Fruit fly (Drosophila melanogaster): ENCODE measurements around the gene Sema1a.
A peak's percentile ranks its signal among the peaks of the same experiment; 100 is the strongest.

The Sema1a gene

DNA sequence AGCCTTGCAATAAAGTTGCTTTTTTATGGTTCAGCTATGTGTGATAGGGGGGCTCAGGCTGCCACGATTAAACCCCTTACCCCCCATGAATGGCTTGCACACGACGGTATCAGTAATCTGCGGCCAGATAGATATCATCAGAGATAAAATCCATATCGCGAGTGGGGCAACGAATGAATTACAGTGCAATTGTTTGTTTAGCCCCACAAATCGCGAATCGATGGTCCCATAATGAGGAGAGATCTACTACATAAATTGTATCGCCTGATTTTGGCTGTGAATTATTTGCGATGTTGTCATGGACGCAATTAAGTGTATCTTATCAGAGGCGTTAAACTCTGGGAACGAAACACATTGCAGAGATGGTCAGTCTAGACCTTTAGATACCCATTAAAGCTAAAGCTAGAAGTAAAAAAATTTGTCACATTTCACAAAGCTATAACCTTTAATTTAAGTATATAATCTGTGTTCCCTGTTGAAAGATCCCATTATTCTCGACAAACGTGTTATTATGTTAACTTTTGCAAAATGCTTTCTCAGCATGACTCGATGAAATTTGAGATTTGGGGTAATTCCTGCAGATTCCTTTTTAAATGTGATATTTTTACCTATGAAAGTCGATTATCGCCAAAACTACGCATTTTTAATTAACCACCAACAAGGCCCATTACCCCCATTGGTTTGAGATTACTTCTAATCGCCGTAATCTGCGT is 156.1 kb downstream of the Sema1a start (continued):
- TF ChIP-seq CG2120 (GFP tag; optimal IDR thresholded peaks at IDR 0.05) (peak; percentile 61), dm (GFP tag; optimal IDR thresholded peaks at IDR 0.05) (no peak), CG6689 (GFP tag; IDR thresholded peaks at IDR 0.05) (no peak), CG12071 (GFP tag; optimal IDR thresholded peaks at IDR 0.05) (peak; percentile 26), kay (GFP tag; optimal IDR thresholded peaks at IDR 0.05) (no peak), CG3065 (GFP tag; optimal IDR thresholded peaks at IDR 0.05) (no peak), Vsx1 (GFP tag; optimal IDR thresholded peaks at IDR 0.05) (peak; percentile 49), pho (GFP tag; optimal IDR thresholded peaks at IDR 0.05) (no peak), schlank (tag; optimal IDR thresholded peaks at IDR 0.05) (peak; percentile 31), HmgZ (tag; optimal IDR thresholded peaks at IDR 0.05) (no peak), mirr (GFP tag; optimal IDR thresholded peaks at IDR 0.05) (peak; percentile 54), tna (GFP tag; IDR thresholded peaks at IDR 0.05; ENCODE audit: partially characterized antibody) (no peak), wek (GFP tag; optimal IDR thresholded peaks at IDR 0.05) (peak; percentile 20), Ptx1 (GFP tag; IDR thresholded peaks at IDR 0.05) (no peak), CG3281 (GFP tag; optimal IDR thresholded peaks at IDR 0.05) (peak; percentile 30), CG7987 (GFP tag; optimal IDR thresholded peaks at IDR 0.05) (peak; percentile 10), ash1 (GFP tag; optimal IDR thresholded peaks at IDR 0.05) (no peak), CG1024 (GFP tag; IDR thresholded peaks at IDR 0.05) (no peak), sug (tag; optimal IDR thresholded peaks at IDR 0.05) (peak; percentile 98), CG6765 (GFP tag; optimal IDR thresholded peaks at IDR 0.05) (peak; percentile 14), Ets65A (GFP tag) (peak; percentile 79), row (GFP tag; IDR thresholded peaks at IDR 0.05) (peak; percentile 48; the same call in 1 of the 3 replicates), GATAe (GFP tag; conservative IDR thresholded peaks at IDR 0.05) (peak; percentile 66), CG34376 (GFP tag; optimal IDR thresholded peaks at IDR 0.05) (peak; percentile 52), CkIIα-i1 (GFP tag; IDR thresholded peaks at IDR 0.05) (no peak), sd (tag; optimal IDR thresholded peaks at IDR 0.05) (peak; percentile 25), grau (tag; optimal IDR thresholded peaks at IDR 0.05) (peak; percentile 16), CG1647 (GFP tag; optimal IDR thresholded peaks at IDR 0.05) (no peak), CG15269 (tag; optimal IDR thresholded peaks at IDR 0.05) (peak; percentile 5), CG3995 (GFP tag; optimal IDR thresholded peaks at IDR 0.05) (no peak), CG7271 (tag; optimal IDR thresholded peaks at IDR 0.05) (no peak), CG4854 (GFP tag; optimal IDR thresholded peaks at IDR 0.05) (no peak), B-H2 (GFP tag; optimal IDR thresholded peaks at IDR 0.05) (peak; percentile 24), CG2889 (GFP tag; IDR thresholded peaks at IDR 0.05) (no peak), CG14441 (GFP tag; IDR thresholded peaks at IDR 0.05) (peak; percentile 24; the same call in 1 of the 2 replicates), fd64A (GFP tag; optimal IDR thresholded peaks at IDR 0.05) (no peak), CG13296 (GFP tag; optimal IDR thresholded peaks at IDR 0.05) (peak; percentile 2), Bgb (GFP tag; IDR thresholded peaks at IDR 0.05; ENCODE audit: partially characterized antibody) (no peak), sens (GFP tag) (peak; percentile 54), CG7556 (GFP tag; optimal IDR thresholded peaks at IDR 0.05) (peak; percentile 9), CG10979 (tag; optimal IDR thresholded peaks at IDR 0.05) (no peak), gem (tag; optimal IDR thresholded peaks at IDR 0.05) (peak; percentile 29), kah (GFP tag; optimal IDR thresholded peaks at IDR 0.05) (no peak), CG31388 (GFP tag; optimal IDR thresholded peaks at IDR 0.05) (no peak), Nf-YB (GFP tag; optimal IDR thresholded peaks at IDR 0.05) (peak; percentile 18), CG8944 (GFP tag; optimal IDR thresholded peaks at IDR 0.05) (no peak), CG6683 (GFP tag; optimal IDR thresholded peaks at IDR 0.05) (no peak), lab (GFP tag; optimal IDR thresholded peaks at IDR 0.05) (peak; percentile 25), CG13624 (GFP tag; optimal IDR thresholded peaks at IDR 0.05) (peak; percentile 24)

Measured in whole organism, embryonic.